Fruit fly (Drosophila melanogaster) whole organism, pupa: ENCODE results near the gene mthl14.

ENCODE experiments used
- CG12605 ChIP-seq: fragments of 200-800 bp; sonication (Bioruptor generic); IDR thresholded peaks from 2 replicates; pipeline ENCODE4 v1.3.6; 2022; ENCODE audit warnings: missing biosample characterization, missing genetic modification characterization
- CG14655 ChIP-seq: fragments of 200-800 bp; sonication (Bioruptor generic); optimal IDR thresholded peaks from 3 replicates; lab custom pipeline; 2017; ENCODE audit warnings: mild to moderate bottlenecking, missing biosample characterization, missing genetic modification reagents, missing genetic modification characterization
- CG17806 ChIP-seq: fragments of 200-800 bp; sonication (Bioruptor generic); optimal IDR thresholded peaks from 2 replicates; lab custom pipeline; 2018; ENCODE audit warnings: missing biosample characterization, mild to moderate bottlenecking, missing genetic modification characterization, moderate library complexity
- CG4496 ChIP-seq: fragments of 200-800 bp; sonication (Bioruptor generic); IDR thresholded peaks from 3 replicates; pipeline ENCODE4 v1.3.6; 2022; ENCODE audit warnings: missing biosample characterization, missing genetic modification characterization
- CG9948 ChIP-seq: fragments of 200-800 bp; sonication (Bioruptor generic); optimal IDR thresholded peaks from 2 replicates; lab custom pipeline; 2018; ENCODE audit warnings: missing biosample characterization, mild to moderate bottlenecking, missing genetic modification characterization, moderate library complexity
- EcR ChIP-seq: fragments of 200-800 bp; sonication (Bioruptor generic); optimal IDR thresholded peaks from 3 replicates; lab custom pipeline; 2019; ENCODE audit warnings: missing biosample characterization, missing genetic modification characterization, mild to moderate bottlenecking, moderate library complexity, missing genetic modification reagents
- Ets98B ChIP-seq: fragments of 200-800 bp; sonication (Bioruptor generic); IDR thresholded peaks from 2 replicates; pipeline ENCODE4 v1.3.6; 2022; ENCODE audit warnings: missing biosample characterization, missing genetic modification characterization
- Snoo ChIP-seq: fragments of 200-800 bp; sonication (Bioruptor generic); optimal IDR thresholded peaks from 3 replicates; lab custom pipeline; 2017; ENCODE audit warnings: missing biosample characterization, mild to moderate bottlenecking, missing genetic modification characterization, inconsistent platforms

DNA sequence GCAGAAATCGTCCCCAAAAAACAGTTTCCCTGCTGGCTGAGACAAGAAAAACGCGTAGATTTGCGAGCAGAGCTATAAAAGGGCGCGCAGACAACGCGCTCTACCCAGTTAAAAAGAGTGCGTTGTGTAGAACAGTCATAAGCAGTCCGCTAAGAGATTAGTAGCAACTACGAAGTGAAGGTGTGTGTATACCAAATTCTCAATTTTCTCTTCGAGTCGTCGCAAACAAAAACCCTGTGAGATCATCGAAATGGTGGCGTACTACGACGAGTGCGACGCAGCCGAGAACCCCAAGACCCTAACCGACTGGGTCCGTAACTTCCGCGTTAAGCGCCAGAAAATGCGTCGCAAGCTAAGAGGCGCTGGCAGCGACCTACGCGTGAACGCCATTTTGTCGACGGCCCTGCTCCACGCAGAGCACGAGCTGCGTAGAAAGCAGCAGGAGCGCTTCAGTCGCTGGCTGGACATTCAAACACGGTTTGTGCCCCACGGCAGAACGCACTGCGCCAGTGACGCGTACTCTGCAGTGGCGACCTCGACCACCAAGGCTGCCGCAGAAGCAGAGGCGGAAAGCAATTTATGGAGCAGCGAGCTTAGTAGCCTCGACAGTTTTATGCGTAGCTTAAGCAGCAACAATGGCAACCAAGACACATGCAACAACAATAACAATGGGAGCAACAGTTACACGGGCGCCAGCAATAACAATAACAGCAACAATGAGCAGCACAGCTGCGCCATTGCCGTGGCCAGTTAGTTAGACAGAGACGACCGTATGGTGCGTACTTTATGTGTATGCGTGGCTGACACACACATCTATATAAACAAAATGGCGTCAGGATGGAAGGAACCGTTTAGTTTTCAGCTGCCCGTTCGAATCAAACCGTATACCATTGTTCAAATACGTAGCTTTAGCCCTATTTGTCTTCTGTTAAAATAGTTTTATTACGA, 23.0 kb upstream of the mthl14 start:
- TF ChIP-seq EcR (GFP tag; lab: Kevin White, UChicago) (no peak), CG12605 (GFP tag; lab: Robert Waterston, UW) (peak; percentile 15; the same call in 1 of the 2 replicates), Snoo (no peak), Ets98B (GFP tag; lab: Robert Waterston, UW) (no peak; the same call in 1 of the 2 replicates), CG17806 (tag; lab: Kevin White, UChicago) (no peak), CG4496 (peak; percentile 58), CG14655 (GFP tag; lab: Kevin White, UChicago) (no peak), CG9948 (tag; lab: Kevin White, UChicago) (no peak)
